Fruit fly (Drosophila melanogaster) whole organism: Measurements from ENCODE around the gene CG43737.

Source experiments
- Dll ChIP-seq: fragments of >200 bp; optimal IDR thresholded peaks from 2 replicates; lab custom pipeline; 2017
- EcR ChIP-seq, 2 experiments: fragments of >200 bp; optimal IDR thresholded peaks; 2 replicates each; lab custom pipeline; 2017; ENCODE audit warnings: missing biosample characterization in 2 of 2, missing genetic modification characterization in 2 of 2, missing genetic modification reagents in 2 of 2
- psq ChIP-seq: fragments of >200 bp; optimal IDR thresholded peaks from 2 replicates; lab custom pipeline; 2017
- usp ChIP-seq: fragments of >200 bp; optimal IDR thresholded peaks from 2 replicates; lab custom pipeline; 2017; ENCODE audit warnings: missing biosample characterization, missing genetic modification characterization, mixed read lengths

- TF ChIP-seq usp (GFP tag; lab: Kevin White, UChicago) (no peak), Dll (no peak), EcR (GFP tag; optimal IDR thresholded peaks at IDR 0.05; lab: Kevin White, UChicago) (no peak), psq (no peak)
Observed at dm6 chrX:15162068-15162467, 13.2 kb upstream of the CG43737 start.
